Worm (Caenorhabditis elegans): ENCODE data around the gene nlp-47.

ce11 chrIV:5306040-5306439, 15.4 kb downstream of the nlp-47 start, which contains the start of gene ZK354.8:
- TF ChIP-seq ztf-11 (tag; optimal IDR thresholded peaks at IDR 0.05) (no peak), sptf-1 (tag; optimal IDR thresholded peaks at IDR 0.05) (no peak), lin-13 (tag; optimal IDR thresholded peaks at IDR 0.05) (no peak), snpc-4 (tag; optimal IDR thresholded peaks at IDR 0.05) (no peak), nhr-28 (tag; optimal IDR thresholded peaks at IDR 0.05) (no peak), pha-4 (tag; optimal IDR thresholded peaks at IDR 0.05) (no peak), nhr-12 (tag; optimal IDR thresholded peaks at IDR 0.05) (no peak), nhr-76 (tag; optimal IDR thresholded peaks at IDR 0.05) (no peak), elt-3 (tag; optimal IDR thresholded peaks at IDR 0.05) (no peak), nhr-2 (tag; optimal IDR thresholded peaks at IDR 0.05) (no peak)

All from whole organism, mixed stage, embryonic.